Worm (Caenorhabditis elegans): ENCODE data around the gene rpoa-1.

ce11 chrII:13681063-13681462, 13.5 kb downstream of the rpoa-1 start:
- TF ChIP-seq snpc-4 (tag; optimal IDR thresholded peaks at IDR 0.05) (no peak), lsy-2 (tag; optimal IDR thresholded peaks at IDR 0.05) (no peak), blmp-1 (tag; optimal IDR thresholded peaks at IDR 0.05) (no peak), nhr-237 (tag; optimal IDR thresholded peaks at IDR 0.05) (no peak), sptf-1 (tag; optimal IDR thresholded peaks at IDR 0.05) (no peak), pha-4 (tag; optimal IDR thresholded peaks at IDR 0.05) (no peak), lin-13 (tag; optimal IDR thresholded peaks at IDR 0.05) (no peak), nhr-76 (tag; optimal IDR thresholded peaks at IDR 0.05) (no peak), unc-62 (GFP tag; optimal IDR thresholded peaks at IDR 0.05) (no peak), nhr-12 (tag; optimal IDR thresholded peaks at IDR 0.05) (no peak), ces-1 (GFP tag; optimal IDR thresholded peaks at IDR 0.05) (no peak)
